Worm (Caenorhabditis elegans) whole organism, young adult: ENCODE results near the gene sbt-1.

ENCODE experiments used
- C06A6.2 ChIP-seq: fragments of 200-800 bp; sonication (Bioruptor generic); conservative IDR thresholded peaks from 2 replicates; pipeline ENCODE4 v1.3.6; 2022; ENCODE audit warnings: missing genetic modification characterization, missing compliant biosample characterization
- C17E4.6 ChIP-seq: fragments of 200-800 bp; sonication (Bioruptor generic); IDR thresholded peaks from 2 replicates; pipeline ENCODE4 v1.3.6; 2022; ENCODE audit warnings: missing genetic modification reagents, missing genetic modification characterization, missing compliant biosample characterization
- D2030.7 ChIP-seq: fragments of 200-800 bp; sonication (Bioruptor generic); IDR thresholded peaks from 2 replicates; pipeline ENCODE4 v1.3.6; 2022; ENCODE audit warnings: missing genetic modification reagents, missing genetic modification characterization, missing compliant biosample characterization
- F23B12.7 ChIP-seq: sonication (generic microtip); optimal IDR thresholded peaks from 2 replicates; lab custom pipeline; 2017; ENCODE audit warnings: missing genetic modification characterization, mild to moderate bottlenecking, missing compliant biosample characterization, antibody characterized with exemption, moderate library complexity; ENCODE audit not compliant: insufficient read depth
- F37B4.10 ChIP-seq: fragments of 200-800 bp; sonication (Bioruptor generic); IDR thresholded peaks from 2 replicates; pipeline ENCODE4 v1.3.6; 2022; ENCODE audit warnings: missing genetic modification characterization, missing compliant biosample characterization
- F52B5.7 ChIP-seq: sonication (generic microtip); optimal IDR thresholded peaks from 2 replicates; lab custom pipeline; 2016; ENCODE audit warnings: mild to moderate bottlenecking, missing genetic modification characterization, missing compliant biosample characterization
- T07F8.4 ChIP-seq: sonication (generic microtip); optimal IDR thresholded peaks from 2 replicates; lab custom pipeline; 2016; ENCODE audit warnings: mild to moderate bottlenecking, missing genetic modification characterization, moderate library complexity, missing compliant biosample characterization
- Y56A3A.18 ChIP-seq: fragments of 200-800 bp; sonication (Bioruptor generic); IDR thresholded peaks from 2 replicates; pipeline ENCODE4 v1.3.6; 2022; ENCODE audit warnings: missing genetic modification reagents, missing genetic modification characterization, missing compliant biosample characterization
- Y95B8A.8 ChIP-seq: fragments of 200-800 bp; sonication (Bioruptor generic); IDR thresholded peaks from 2 replicates; pipeline ENCODE4 v1.3.6; 2022; ENCODE audit warnings: missing genetic modification reagents, missing genetic modification characterization, missing compliant biosample characterization
- ZK185.1 ChIP-seq: sonication (generic microtip); optimal IDR thresholded peaks from 2 replicates; lab custom pipeline; 2016; ENCODE audit warnings: mild to moderate bottlenecking, missing genetic modification characterization, missing compliant biosample characterization; ENCODE audit not compliant: poor library complexity, severe bottlenecking
- ama-1 ChIP-seq, 3 experiments: fragments of 150-350 bp in 1 of 3; sonication (generic microtip) in 2 of 3; optimal IDR thresholded peaks; 2 replicates each; lab custom pipeline; 2014 to 2018; ENCODE audit warnings: missing biosample characterization in 2 of 3, missing genetic modification characterization in 2 of 3, missing genetic modification reagents in 2 of 3
- aptf-3 ChIP-seq: fragments of 200-800 bp; sonication (Bioruptor generic); IDR thresholded peaks from 2 replicates; pipeline ENCODE4 v1.3.6; 2022; ENCODE audit warnings: missing genetic modification characterization, missing compliant biosample characterization
- athp-1 ChIP-seq: sonication (generic microtip); optimal IDR thresholded peaks from 2 replicates; lab custom pipeline; 2017; ENCODE audit warnings: mild to moderate bottlenecking, missing genetic modification characterization, missing compliant biosample characterization
- attf-3 ChIP-seq: fragments of 200-800 bp; sonication (Bioruptor generic); conservative IDR thresholded peaks from 2 replicates; pipeline ENCODE4 v1.3.6; 2022; ENCODE audit warnings: missing genetic modification reagents, missing genetic modification characterization, missing compliant biosample characterization
- bed-1 ChIP-seq: fragments of 200-800 bp; sonication (Bioruptor generic); IDR thresholded peaks from 2 replicates; pipeline ENCODE4 v1.3.6; 2022; ENCODE audit warnings: missing genetic modification reagents, missing genetic modification characterization, missing compliant biosample characterization
- cebp-1 ChIP-seq, 2 experiments: fragments of 200-800 bp in 1 of 2; sonication (Bioruptor generic) in 1 of 2; sonication (generic microtip) in 1 of 2; IDR thresholded peaks in 1 of 2; optimal IDR thresholded peaks in 1 of 2; 2 replicates each; pipeline versions ENCODE4 v1.3.6 to Lab custom; 2017 to 2022; ENCODE audit warnings: missing compliant biosample characterization in 2 of 2, missing genetic modification characterization in 2 of 2, mild to moderate bottlenecking in 1 of 2, missing genetic modification reagents in 1 of 2, moderate library complexity in 1 of 2
- ceh-58 ChIP-seq: fragments of 200-800 bp; sonication (Bioruptor generic); IDR thresholded peaks from 2 replicates; pipeline ENCODE4 v1.3.6; 2022; ENCODE audit warnings: missing genetic modification characterization, missing compliant biosample characterization
- dpff-1 ChIP-seq: sonication (generic microtip); optimal IDR thresholded peaks from 2 replicates; lab custom pipeline; 2017; ENCODE audit warnings: mild to moderate bottlenecking, missing genetic modification characterization, missing compliant biosample characterization
- egrh-3 ChIP-seq: fragments of 200-800 bp; sonication (Bioruptor generic); IDR thresholded peaks from 2 replicates; pipeline ENCODE4 v1.3.6; 2022; ENCODE audit warnings: missing genetic modification reagents, missing genetic modification characterization, missing compliant biosample characterization
- hlh-12 ChIP-seq: sonication (generic microtip); optimal IDR thresholded peaks from 2 replicates; lab custom pipeline; 2016; ENCODE audit warnings: missing genetic modification characterization, missing compliant biosample characterization
- hmg-1.2 ChIP-seq: fragments of 200-800 bp; sonication (Bioruptor generic); IDR thresholded peaks from 2 replicates; pipeline ENCODE4 v1.3.6; 2022; ENCODE audit warnings: missing genetic modification reagents, missing genetic modification characterization, missing compliant biosample characterization
- hmg-20 ChIP-seq: fragments of 200-800 bp; sonication (Bioruptor generic); IDR thresholded peaks from 2 replicates; pipeline ENCODE4 v1.3.6; 2022; ENCODE audit warnings: missing genetic modification reagents, missing genetic modification characterization, missing compliant biosample characterization
- madf-6 ChIP-seq: fragments of 200-800 bp; sonication (Bioruptor generic); IDR thresholded peaks from 2 replicates; pipeline ENCODE4 v1.3.6; 2022; ENCODE audit warnings: missing genetic modification reagents, missing genetic modification characterization, missing compliant biosample characterization
- mcd-1 ChIP-seq: fragments of 200-800 bp; sonication (Bioruptor generic); IDR thresholded peaks from 2 replicates; pipeline ENCODE4 v1.3.6; 2022; ENCODE audit warnings: missing genetic modification reagents, missing genetic modification characterization, missing compliant biosample characterization
- mes-4 ChIP-seq: sonication (generic microtip); optimal IDR thresholded peaks from 2 replicates; lab custom pipeline; 2016; ENCODE audit warnings: missing genotype, missing genetic modification characterization, missing compliant biosample characterization
- mxl-1 ChIP-seq: sonication (generic microtip); optimal IDR thresholded peaks from 2 replicates; lab custom pipeline; 2016; ENCODE audit warnings: missing genetic modification characterization, missing compliant biosample characterization
- nhr-27 ChIP-seq: fragments of 200-800 bp; sonication (Bioruptor generic); optimal IDR thresholded peaks from 2 replicates; lab custom pipeline; 2018; ENCODE audit warnings: mild to moderate bottlenecking, missing genetic modification characterization, moderate library complexity, missing compliant biosample characterization
- nhr-80 ChIP-seq: sonication (generic microtip); optimal IDR thresholded peaks from 2 replicates; lab custom pipeline; 2016; ENCODE audit warnings: missing genetic modification characterization, missing compliant biosample characterization
- pbrm-1 ChIP-seq: fragments of 200-800 bp; sonication (Bioruptor generic); IDR thresholded peaks from 2 replicates; pipeline ENCODE4 v1.3.6; 2022; ENCODE audit warnings: missing genetic modification reagents, missing genetic modification characterization, missing compliant biosample characterization
- rec-8 ChIP-seq, 2 experiments: sonication (generic microtip); optimal IDR thresholded peaks; 2 replicates each; lab custom pipeline; 2016; ENCODE audit warnings: mild to moderate bottlenecking in 2 of 2, missing genetic modification characterization in 2 of 2, missing genetic modification reagents in 2 of 2, missing genotype in 2 of 2, missing biosample characterization in 1 of 2, missing compliant biosample characterization in 1 of 2, moderate library complexity in 1 of 2
- rpc-1 ChIP-seq, 2 experiments: fragments of 150-350 bp in 1 of 2; sonication (generic microtip) in 1 of 2; optimal IDR thresholded peaks; 2 replicates each; lab custom pipeline; 2014 to 2018; ENCODE audit warnings: missing biosample characterization in 1 of 2, missing genetic modification characterization in 1 of 2, missing genetic modification reagents in 1 of 2, missing genotype in 1 of 2
- sdz-38 ChIP-seq: sonication (generic microtip); optimal IDR thresholded peaks from 2 replicates; lab custom pipeline; 2016; ENCODE audit warnings: missing genotype, missing genetic modification characterization, missing compliant biosample characterization
- sea-2 ChIP-seq: fragments of 200-800 bp; sonication (Bioruptor generic); IDR thresholded peaks from 2 replicates; pipeline ENCODE4 v1.3.6; 2022; ENCODE audit warnings: missing genetic modification characterization, missing compliant biosample characterization
- snpc-1.1 ChIP-seq: sonication (generic microtip); optimal IDR thresholded peaks from 2 replicates; lab custom pipeline; 2017; ENCODE audit warnings: missing genetic modification characterization, mild to moderate bottlenecking, missing compliant biosample characterization, antibody characterized with exemption, moderate library complexity, missing genotype, missing genetic modification reagents; ENCODE audit not compliant: insufficient read depth
- snpc-1.3 ChIP-seq: sonication (generic microtip); optimal IDR thresholded peaks from 2 replicates; lab custom pipeline; 2017; ENCODE audit warnings: missing genetic modification characterization, mild to moderate bottlenecking, missing compliant biosample characterization, antibody characterized with exemption, moderate library complexity, missing genotype, missing genetic modification reagents; ENCODE audit not compliant: insufficient read depth
- snpc-3.4 ChIP-seq: sonication (generic microtip); optimal IDR thresholded peaks from 2 replicates; lab custom pipeline; 2017; ENCODE audit warnings: missing genetic modification characterization, mild to moderate bottlenecking, missing compliant biosample characterization, antibody characterized with exemption, moderate library complexity, missing genotype, missing genetic modification reagents
- somi-1 ChIP-seq: fragments of 200-800 bp; sonication (Bioruptor generic); optimal IDR thresholded peaks from 2 replicates; lab custom pipeline; 2018; ENCODE audit warnings: mild to moderate bottlenecking, missing genetic modification characterization, missing compliant biosample characterization
- tbp1 ChIP-seq: fragments of 200-800 bp; sonication (Bioruptor generic); optimal IDR thresholded peaks from 2 replicates; lab custom pipeline; 2018; ENCODE audit warnings: mild to moderate bottlenecking, missing genetic modification characterization, missing compliant biosample characterization
- tbx-9 ChIP-seq: sonication (generic microtip); optimal IDR thresholded peaks from 2 replicates; lab custom pipeline; 2016; ENCODE audit warnings: borderline replicate concordance, missing genetic modification characterization, inconsistent platforms, missing compliant biosample characterization
- zim-3 ChIP-seq: sonication (generic microtip); optimal IDR thresholded peaks from 2 replicates; lab custom pipeline; 2017; ENCODE audit warnings: mild to moderate bottlenecking, missing genetic modification characterization, moderate library complexity, missing compliant biosample characterization
- ztf-25 ChIP-seq: fragments of 200-800 bp; sonication (Bioruptor generic); IDR thresholded peaks from 2 replicates; pipeline ENCODE4 v1.3.6; 2022; ENCODE audit warnings: missing genetic modification reagents, missing genetic modification characterization, missing compliant biosample characterization

sbt-1 gene

ce11 chrV:20851847-20852386, 23.2 kb upstream of the sbt-1 start, which contains the start of gene ndua-1:
ndua-1 (minus strand) TSS chrV:20851897.
- TF ChIP-seq somi-1 (GFP tag; lab: Kevin White, UChicago): no peak
- TF ChIP-seq snpc-1.3 (tag; lab: Kevin White, UChicago): peak; percentile 17
- TF ChIP-seq F23B12.7 (tag; lab: Kevin White, UChicago): peak; percentile 50
- peak; percentile 20 for TF ChIP-seq ZK185.1 (tag; lab: Kevin White, UChicago)
- TF ChIP-seq ztf-25 (GFP tag; lab: Robert Waterston, UW): no peak
- TF ChIP-seq rpc-1 (optimal IDR thresholded peaks at IDR 0.05; lab: Kevin White, UChicago): peak; percentile 19
- no peak for TF ChIP-seq rpc-1 (tag; optimal IDR thresholded peaks at IDR 0.05; lab: Kevin White, UChicago)
- TF ChIP-seq madf-6 (GFP tag; lab: Robert Waterston, UW): no peak
- no peak for TF ChIP-seq athp-1
- TF ChIP-seq mcd-1: 0 out of 2 replicates have a peak, but pooled peaks have one; percentile 30
- peak; percentile 26 for TF ChIP-seq snpc-1.1 (tag; lab: Kevin White, UChicago)
- TF ChIP-seq D2030.7 (GFP tag; lab: Robert Waterston, UW): peak; percentile 49
- no peak for TF ChIP-seq ama-1 (optimal IDR thresholded peaks at IDR 0.05; lab: Kevin White, UChicago)
- peak in 1 of 2 experiments; percentile 28 for TF ChIP-seq ama-1 (GFP tag; optimal IDR thresholded peaks at IDR 0.05; lab: Kevin White, UChicago)

DNA sequence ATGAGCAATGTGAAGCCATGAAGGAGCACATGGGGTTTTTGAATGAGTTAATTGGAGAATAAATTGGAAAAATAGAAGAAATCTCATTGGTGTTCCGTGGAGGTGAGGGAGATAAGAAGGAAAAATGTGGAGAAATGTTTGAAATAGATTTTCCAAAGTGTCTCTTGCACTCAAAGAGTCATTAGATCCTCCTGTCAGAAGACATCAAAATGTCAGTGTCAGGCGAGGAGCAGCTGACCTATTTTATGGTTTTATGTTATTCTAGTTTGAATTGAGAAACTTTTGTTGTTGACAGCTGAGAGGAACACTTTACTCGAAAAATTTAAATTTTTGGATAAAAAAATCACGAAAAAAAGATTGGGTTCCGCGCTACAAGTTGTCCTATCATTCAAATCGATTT, 21.9 kb upstream of the sbt-1 start, which contains the start of gene clec-264:
Gene clec-264 (minus strand): TSS at position 122 of the 400 bp plus-strand sequence.
- TF ChIP-seq tbp1 (GFP tag; lab: Kevin White, UChicago) (no peak), mes-4 (no peak), ama-1 (optimal IDR thresholded peaks at IDR 0.05; lab: Kevin White, UChicago) (no peak), ama-1 (GFP tag; optimal IDR thresholded peaks at IDR 0.05; lab: Kevin White, UChicago) (no peak), C17E4.6 (GFP tag; lab: Robert Waterston, UW) (no peak), rec-8 (tag; optimal IDR thresholded peaks at IDR 0.05; lab: Kevin White, UChicago) (no peak), cebp-1 (GFP tag; IDR thresholded peaks at IDR 0.05; lab: Robert Waterston, UW) (no peak), cebp-1 (tag; optimal IDR thresholded peaks at IDR 0.05; lab: Kevin White, UChicago) (no peak), madf-6 (GFP tag; lab: Robert Waterston, UW) (no peak), snpc-3.4 (no peak), tbx-9 (tag; lab: Kevin White, UChicago) (no peak), F23B12.7 (tag; lab: Kevin White, UChicago) (no peak), ceh-58 (GFP tag; lab: Robert Waterston, UW) (no peak), aptf-3 (no peak), sdz-38 (tag; lab: Kevin White, UChicago) (no peak), dpff-1 (no peak)
- TF ChIP-seq, all 124 proteins: peak for 0

DNA sequence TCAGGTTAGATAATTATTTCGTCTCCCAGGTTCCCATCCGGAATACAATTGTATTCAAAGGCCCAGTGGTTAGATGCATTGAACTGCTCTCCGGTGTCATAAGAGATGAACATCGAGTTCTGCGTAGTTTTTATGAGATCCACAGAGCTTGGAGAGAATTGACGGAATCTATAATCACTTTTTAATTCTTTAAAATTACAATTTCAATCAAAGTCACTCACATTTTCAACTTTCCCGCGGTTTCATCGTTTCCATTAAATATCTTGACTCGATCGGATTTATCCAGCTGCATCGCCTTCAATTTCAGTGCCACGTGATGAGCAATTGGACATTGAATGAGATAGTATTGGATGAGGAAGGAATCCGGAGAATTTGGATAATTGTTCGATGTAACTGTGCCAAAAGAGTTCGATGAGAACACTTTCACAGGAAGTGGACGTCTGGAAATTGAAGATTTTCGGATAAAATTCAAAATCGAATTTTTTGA, 19.1 kb upstream of the sbt-1 start:
- TF ChIP-seq egrh-3 (GFP tag; lab: Robert Waterston, UW) (no peak), attf-3 (GFP tag; lab: Robert Waterston, UW) (no peak), bed-1 (GFP tag; lab: Robert Waterston, UW) (no peak), cebp-1 (GFP tag; IDR thresholded peaks at IDR 0.05; lab: Robert Waterston, UW) (no peak), cebp-1 (tag; optimal IDR thresholded peaks at IDR 0.05; lab: Kevin White, UChicago) (peak; percentile 36), T07F8.4 (tag; lab: Kevin White, UChicago) (peak; percentile 51), hmg-20 (GFP tag; lab: Robert Waterston, UW) (no peak), madf-6 (GFP tag; lab: Robert Waterston, UW) (peak; percentile 52; the same call in 1 of the 2 replicates), Y95B8A.8 (no peak), tbp1 (GFP tag; lab: Kevin White, UChicago) (peak; percentile 51), sea-2 (no peak), hmg-1.2 (GFP tag; lab: Robert Waterston, UW) (peak; percentile 30; the same call in 1 of the 2 replicates), Y56A3A.18 (no peak; the same call in 1 of the 2 replicates), zim-3 (tag; lab: Kevin White, UChicago) (peak; percentile 78), nhr-27 (tag; lab: Kevin White, UChicago) (peak; percentile 22), pbrm-1 (GFP tag; lab: Robert Waterston, UW) (peak; percentile 50; the same call in 1 of the 2 replicates), F52B5.7 (tag; lab: Kevin White, UChicago) (peak; percentile 53), mes-4 (no peak), hlh-12 (tag; lab: Kevin White, UChicago) (peak; percentile 27), mxl-1 (tag; lab: Kevin White, UChicago) (no peak), C06A6.2 (GFP tag; lab: Robert Waterston, UW) (no peak), F37B4.10 (GFP tag; lab: Robert Waterston, UW) (no peak), nhr-80 (tag; lab: Kevin White, UChicago) (no peak)
